Fruit fly (Drosophila melanogaster): Measurements from ENCODE around the gene Pmm2.

Pmm2 gene

dm6 chr3L:12526433-12527113 lies 7.8 kb upstream of the Pmm2 start, which contains the start of gene eIF2beta:
TSS of gene eIF2beta (minus strand) at chr3L:12526731.
- TF ChIP-seq cic (GFP tag; optimal IDR thresholded peaks at IDR 0.05) (peak; percentile 8), CG5204 (GFP tag; optimal IDR thresholded peaks at IDR 0.05) (no peak), bab1 (GFP tag; optimal IDR thresholded peaks at IDR 0.05) (peak; percentile 55), CG14711 (tag; optimal IDR thresholded peaks at IDR 0.05) (peak; percentile 20), Crg-1 (GFP tag; optimal IDR thresholded peaks at IDR 0.05) (no peak), CG7101 (tag; optimal IDR thresholded peaks at IDR 0.05) (no peak), tj (GFP tag; optimal IDR thresholded peaks at IDR 0.05) (peak; percentile 44), CG1620 (GFP tag; optimal IDR thresholded peaks at IDR 0.05) (peak; percentile 2), CG11617 (GFP tag; optimal IDR thresholded peaks at IDR 0.05) (peak; percentile 28), cnc (optimal IDR thresholded peaks at IDR 0.05) (no peak), toe (GFP tag; optimal IDR thresholded peaks at IDR 0.05) (no peak), CG7045 (GFP tag; optimal IDR thresholded peaks at IDR 0.05) (no peak), pad (GFP tag; optimal IDR thresholded peaks at IDR 0.05) (peak; percentile 15), Mnt (GFP tag; optimal IDR thresholded peaks at IDR 0.05) (peak; percentile 98)

DNA sequence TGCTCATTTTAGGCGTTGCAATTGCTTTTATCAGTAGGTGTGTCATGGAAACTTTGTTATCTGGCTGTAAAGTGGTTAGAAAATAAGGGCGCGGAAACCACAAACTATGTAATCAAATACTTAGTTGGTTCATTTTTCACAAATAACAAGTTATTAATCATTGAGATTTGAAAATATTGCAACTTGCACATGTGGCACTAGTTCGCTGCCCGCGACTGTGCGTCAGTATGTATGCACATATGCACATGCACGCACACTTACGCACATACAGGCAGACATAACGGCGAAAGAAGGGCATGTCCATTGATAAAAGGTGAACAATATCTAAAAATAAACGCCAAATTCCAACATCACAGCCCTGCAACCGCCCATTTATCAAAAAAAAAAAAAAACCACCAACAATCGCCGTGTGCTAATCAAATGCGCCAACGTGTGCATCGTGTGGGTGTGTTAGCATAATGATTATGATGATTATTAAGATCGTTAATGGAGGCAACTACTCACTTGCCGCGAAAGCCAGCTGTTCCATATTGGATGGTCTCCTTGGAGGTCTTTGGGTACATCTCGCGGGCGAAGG lies 4.9 kb upstream of the Pmm2 start:
- TF ChIP-seq CG11617 (GFP tag; optimal IDR thresholded peaks at IDR 0.05) (peak; percentile 21), CG14711 (tag; optimal IDR thresholded peaks at IDR 0.05) (peak; percentile 3), Clk (GFP tag; optimal IDR thresholded peaks at IDR 0.05) (peak; percentile 19), tj (GFP tag; optimal IDR thresholded peaks at IDR 0.05) (peak; percentile 15), cic (GFP tag; optimal IDR thresholded peaks at IDR 0.05) (no peak), bab1 (GFP tag; optimal IDR thresholded peaks at IDR 0.05) (no peak), toe (GFP tag; optimal IDR thresholded peaks at IDR 0.05) (no peak), CG7045 (GFP tag; optimal IDR thresholded peaks at IDR 0.05) (peak; percentile 36), CG7101 (tag; optimal IDR thresholded peaks at IDR 0.05) (peak; percentile 50), Hr96 (GFP tag; optimal IDR thresholded peaks at IDR 0.05) (no peak), ovo (GFP tag; optimal IDR thresholded peaks at IDR 0.05) (peak; percentile 41), cnc (optimal IDR thresholded peaks at IDR 0.05) (no peak), CG33017 (tag; optimal IDR thresholded peaks at IDR 0.05) (peak; percentile 66), kay (GFP tag; ENCODE audit: borderline replicate concordance) (no peak), CG5204 (GFP tag; optimal IDR thresholded peaks at IDR 0.05) (no peak), CG1620 (GFP tag; optimal IDR thresholded peaks at IDR 0.05) (no peak), CG12768 (GFP tag; optimal IDR thresholded peaks at IDR 0.05) (no peak), Mnt (GFP tag; optimal IDR thresholded peaks at IDR 0.05) (peak; percentile 50), pad (GFP tag; optimal IDR thresholded peaks at IDR 0.05) (no peak), Crg-1 (GFP tag; optimal IDR thresholded peaks at IDR 0.05) (no peak)

dm6 chr3L:12530044-12530443 lies 4.3 kb upstream of the Pmm2 start, which contains the start of gene nst:
TSS of gene nst (minus strand) at chr3L:12530171.
- no peak for TF ChIP-seq cic (GFP tag; optimal IDR thresholded peaks at IDR 0.05)
- no peak for TF ChIP-seq CG1620 (GFP tag; optimal IDR thresholded peaks at IDR 0.05)
- TF ChIP-seq bab1 (GFP tag; optimal IDR thresholded peaks at IDR 0.05): peak; percentile 21
- TF ChIP-seq kay (GFP tag; ENCODE audit: borderline replicate concordance): no peak
- TF ChIP-seq tj (GFP tag; optimal IDR thresholded peaks at IDR 0.05): peak; percentile 22
- TF ChIP-seq ovo (GFP tag; optimal IDR thresholded peaks at IDR 0.05): no peak
- no peak for TF ChIP-seq pad (GFP tag; optimal IDR thresholded peaks at IDR 0.05)

DNA sequence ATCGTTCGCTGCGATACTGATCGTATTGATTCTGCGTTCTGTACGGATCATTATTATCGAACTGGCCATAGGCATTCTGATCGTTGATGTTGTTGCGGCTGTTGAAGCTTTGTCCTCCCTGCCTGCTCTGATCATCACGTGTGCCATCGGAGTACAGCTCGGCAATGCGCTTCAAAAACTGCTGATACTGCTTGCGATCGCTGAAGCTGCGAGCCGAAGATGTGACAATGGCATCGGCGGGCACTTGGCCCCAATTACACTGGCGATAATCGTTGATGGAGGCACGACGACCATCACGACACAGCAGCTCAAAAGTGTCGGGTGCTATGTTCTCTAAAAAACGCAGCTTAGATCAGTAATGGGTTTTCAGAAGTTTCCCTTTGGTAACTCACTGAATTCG lies 2.2 kb upstream of the Pmm2 start:
- TF ChIP-seq ovo (GFP tag; optimal IDR thresholded peaks at IDR 0.05): no peak
- no peak for TF ChIP-seq toe (GFP tag; optimal IDR thresholded peaks at IDR 0.05)
- no peak for TF ChIP-seq CG12768 (GFP tag; optimal IDR thresholded peaks at IDR 0.05)
- TF ChIP-seq CG14711 (tag; optimal IDR thresholded peaks at IDR 0.05): no peak
- no peak for TF ChIP-seq Crg-1 (GFP tag; optimal IDR thresholded peaks at IDR 0.05)
- TF ChIP-seq tj (GFP tag; optimal IDR thresholded peaks at IDR 0.05): no peak
- TF ChIP-seq CG33017 (tag; optimal IDR thresholded peaks at IDR 0.05): no peak
- TF ChIP-seq CG5204 (GFP tag; optimal IDR thresholded peaks at IDR 0.05): no peak
- no peak for TF ChIP-seq Clk (GFP tag; optimal IDR thresholded peaks at IDR 0.05)
- no peak for TF ChIP-seq cnc (optimal IDR thresholded peaks at IDR 0.05)
- TF ChIP-seq pad (GFP tag; optimal IDR thresholded peaks at IDR 0.05): no peak
- TF ChIP-seq kay (GFP tag; ENCODE audit: borderline replicate concordance): no peak
- no peak for TF ChIP-seq CG7101 (tag; optimal IDR thresholded peaks at IDR 0.05)
- TF ChIP-seq bab1 (GFP tag; optimal IDR thresholded peaks at IDR 0.05): no peak
- no peak for TF ChIP-seq Hr96 (GFP tag; optimal IDR thresholded peaks at IDR 0.05)
- TF ChIP-seq CG11617 (GFP tag; optimal IDR thresholded peaks at IDR 0.05): no peak
- TF ChIP-seq CG7045 (GFP tag; optimal IDR thresholded peaks at IDR 0.05): no peak
- TF ChIP-seq CG1620 (GFP tag; optimal IDR thresholded peaks at IDR 0.05): no peak
- no peak for TF ChIP-seq cic (GFP tag; optimal IDR thresholded peaks at IDR 0.05)
- no peak for TF ChIP-seq Mnt (GFP tag; optimal IDR thresholded peaks at IDR 0.05)

DNA sequence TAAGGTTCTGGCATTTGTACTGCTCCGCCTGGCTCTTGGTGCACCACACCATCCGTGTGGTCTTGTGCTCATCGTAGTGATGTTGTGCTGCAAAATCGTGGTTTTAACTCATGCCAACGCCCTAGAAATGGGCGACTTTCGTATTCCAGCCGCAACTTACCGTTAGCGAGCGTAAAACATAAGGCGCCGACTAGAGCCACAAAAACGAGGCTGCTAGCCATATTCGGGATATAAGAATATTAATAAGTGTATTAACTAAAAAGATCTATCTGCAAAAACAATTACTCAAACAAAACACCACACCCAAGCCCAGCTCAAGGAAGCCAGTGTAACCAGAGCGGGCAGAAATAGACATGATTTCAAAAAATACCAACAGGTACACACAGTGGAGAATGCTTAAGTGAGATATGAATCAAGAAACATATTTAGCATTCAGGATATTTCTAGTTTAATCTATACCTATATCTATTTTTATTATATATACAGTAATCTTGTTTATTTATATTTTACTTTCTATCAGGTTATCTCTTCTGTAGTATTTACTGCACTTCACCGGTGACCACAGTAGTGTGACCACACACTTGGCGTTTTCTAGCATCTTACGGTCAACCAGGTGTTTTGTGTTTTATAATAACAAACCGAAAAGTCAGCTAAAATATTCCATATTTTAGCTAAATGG lies 859 bp upstream of the Pmm2 start, which contains the start of the genes Tsf2 and CG34242:
Gene Tsf2 (minus strand): TSS at position 333 of the 679 bp plus-strand sequence.
Gene CG34242 (plus strand): TSS at position 605 of the 679 bp plus-strand sequence.
- TF ChIP-seq bab1 (GFP tag; optimal IDR thresholded peaks at IDR 0.05) (peak; percentile 64), CG12768 (GFP tag; optimal IDR thresholded peaks at IDR 0.05) (peak; percentile 61), CG14711 (tag; optimal IDR thresholded peaks at IDR 0.05) (peak; percentile 91), CG7101 (tag; optimal IDR thresholded peaks at IDR 0.05) (peak; percentile 87), cnc (optimal IDR thresholded peaks at IDR 0.05) (no peak), tj (GFP tag; optimal IDR thresholded peaks at IDR 0.05) (peak; percentile 35), toe (GFP tag; optimal IDR thresholded peaks at IDR 0.05) (no peak), CG1620 (GFP tag; optimal IDR thresholded peaks at IDR 0.05) (no peak), pad (GFP tag; optimal IDR thresholded peaks at IDR 0.05) (peak; percentile 55), CG33017 (tag; optimal IDR thresholded peaks at IDR 0.05) (peak; percentile 75)
